Worm (Caenorhabditis elegans) whole organism, young adult: ENCODE data around the gene ttr-39.

Experiments used
- F37B4.10 ChIP-seq: fragments of 200-800 bp; sonication (Bioruptor generic); IDR thresholded peaks from 2 replicates; pipeline ENCODE4 v1.3.6; 2022; ENCODE audit warnings: missing genetic modification characterization, missing compliant biosample characterization
- T26A5.8 ChIP-seq: sonication (generic microtip); optimal IDR thresholded peaks from 2 replicates; lab custom pipeline; 2016; ENCODE audit warnings: missing genetic modification characterization, missing compliant biosample characterization
- ZK185.1 ChIP-seq: sonication (generic microtip); optimal IDR thresholded peaks from 2 replicates; lab custom pipeline; 2016; ENCODE audit warnings: mild to moderate bottlenecking, missing genetic modification characterization, missing compliant biosample characterization; ENCODE audit not compliant: poor library complexity, severe bottlenecking
- ama-1 ChIP-seq, 3 experiments: fragments of 150-350 bp in 1 of 3; sonication (generic microtip) in 2 of 3; optimal IDR thresholded peaks; 2 replicates each; lab custom pipeline; 2014 to 2018; ENCODE audit warnings: missing biosample characterization in 2 of 3, missing genetic modification characterization in 2 of 3, missing genetic modification reagents in 2 of 3
- madf-3 ChIP-seq: fragments of 200-800 bp; sonication (Bioruptor generic); IDR thresholded peaks from 2 replicates; pipeline ENCODE4 v1.3.6; 2022; ENCODE audit warnings: missing genetic modification reagents, missing genetic modification characterization, missing compliant biosample characterization
- pha-4 ChIP-seq: fragments of 150-350 bp; sonication (generic microtip); optimal IDR thresholded peaks from 2 replicates; lab custom pipeline; 2014; ENCODE audit warnings: missing biosample characterization, missing genetic modification reagents, missing genetic modification characterization
- zim-3 ChIP-seq: sonication (generic microtip); optimal IDR thresholded peaks from 2 replicates; lab custom pipeline; 2017; ENCODE audit warnings: mild to moderate bottlenecking, missing genetic modification characterization, moderate library complexity, missing compliant biosample characterization
- ztf-3 ChIP-seq: fragments of 200-800 bp; sonication (Bioruptor generic); optimal IDR thresholded peaks from 2 replicates; lab custom pipeline; 2018; ENCODE audit warnings: mild to moderate bottlenecking, missing genetic modification characterization, missing compliant biosample characterization

DNA sequence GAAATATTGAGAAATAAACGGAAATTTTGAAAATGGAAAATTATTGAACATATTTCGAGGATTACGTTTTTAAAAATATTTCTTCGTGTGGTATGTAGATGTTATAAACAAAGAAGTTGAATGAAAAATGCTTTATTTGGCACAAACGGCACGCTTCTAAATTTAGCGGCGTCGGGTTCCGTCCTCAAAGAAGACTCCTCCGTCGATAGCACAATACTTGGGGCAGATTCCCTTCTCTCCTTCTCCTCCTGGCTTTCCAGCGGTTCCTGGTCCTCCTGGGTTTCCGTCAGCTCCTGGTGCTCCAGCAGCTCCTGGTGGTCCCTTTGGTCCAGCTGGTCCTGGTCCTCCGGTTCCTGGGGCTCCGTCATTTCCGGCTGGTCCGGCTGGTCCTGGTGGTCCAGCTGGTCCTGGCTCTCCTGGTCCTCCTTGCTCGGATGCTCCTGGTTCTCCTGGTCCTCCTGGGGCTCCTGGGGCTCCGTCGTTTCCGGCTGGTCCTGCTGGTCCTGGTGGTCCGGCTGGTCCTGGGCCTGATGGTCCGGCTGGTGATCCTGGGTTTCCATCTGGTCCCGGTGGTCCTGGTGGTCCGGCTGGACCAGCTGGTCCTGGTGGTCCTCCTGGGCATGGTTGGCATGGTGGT lies 5.2 kb downstream of the ttr-39 start, which contains the start of gene W01B6.8:
- TF ChIP-seq ZK185.1 (tag; lab: Kevin White, UChicago) (no peak), pha-4 (tag; lab: Kevin White, UChicago) (no peak), ama-1 (optimal IDR thresholded peaks at IDR 0.05; lab: Kevin White, UChicago) (no peak), ama-1 (GFP tag; optimal IDR thresholded peaks at IDR 0.05; lab: Kevin White, UChicago) (no peak), ztf-3 (GFP tag; lab: Kevin White, UChicago) (no peak), zim-3 (tag; lab: Kevin White, UChicago) (no peak), madf-3 (no peak), F37B4.10 (GFP tag; lab: Robert Waterston, UW) (no peak), T26A5.8 (tag; lab: Kevin White, UChicago) (no peak)
